Worm (Caenorhabditis elegans) whole organism, L4 larva: ENCODE measurements around the gene zip-6.
A peak's percentile ranks its signal among the peaks of the same experiment; 100 is the strongest.
"Not testable (repeated sequence)": the region's sequence is repeated elsewhere in the genome, so short reads cannot be mapped to it uniquely, and the experiment has no call there.

ENCODE experiments used
- aha-1 ChIP-seq: fragments of 150-350 bp; peaks from one replicate; lab custom pipeline; 2014; ENCODE audit warnings: missing biosample characterization, missing genetic modification characterization
- dve-1 ChIP-seq: sonication (generic microtip); optimal IDR thresholded peaks from 2 replicates; lab custom pipeline; 2017; ENCODE audit warnings: antibody characterized with exemption, mild to moderate bottlenecking, missing genetic modification characterization, missing compliant biosample characterization; ENCODE audit not compliant: insufficient read depth
- nhr-11 ChIP-seq: fragments of 150-350 bp; optimal IDR thresholded peaks from 2 replicates; lab custom pipeline; 2014; ENCODE audit warnings: missing biosample characterization, missing genetic modification characterization
- unc-130 ChIP-seq: sonication (generic microtip); optimal IDR thresholded peaks from 2 replicates; lab custom pipeline; 2016; ENCODE audit warnings: missing genetic modification reagents, missing genetic modification characterization, missing compliant biosample characterization
- unc-39 ChIP-seq: sonication (generic microtip); optimal IDR thresholded peaks from 2 replicates; lab custom pipeline; 2017; ENCODE audit warnings: missing biosample characterization, missing genetic modification characterization
- unc-62 ChIP-seq, 3 experiments: fragments of 150-350 bp in 1 of 3; sonication (generic microtip); optimal IDR thresholded peaks in 2 of 3; peaks in 1 of 3; 1 replicate in 1 of 3; 2 replicates in 2 of 3; lab custom pipeline; 2014 to 2017; ENCODE audit warnings: missing biosample characterization in 3 of 3, missing genetic modification characterization in 3 of 3, missing genetic modification reagents in 3 of 3, missing genotype in 1 of 3
- ztf-7 ChIP-seq: fragments of 150-350 bp; optimal IDR thresholded peaks from 2 replicates; lab custom pipeline; 2014; ENCODE audit warnings: missing biosample characterization, missing genetic modification characterization

- TF ChIP-seq ztf-7 (tag; lab: Kevin White, UChicago) (peak; percentile 67), unc-62 (GFP tag; optimal IDR thresholded peaks at IDR 0.05 in 1 of 2; lab: Kevin White, UChicago) (peak in 1 of 2 experiments; percentile 97), unc-130 (GFP tag; lab: Kevin White, UChicago) (peak; percentile 46), nhr-11 (tag; lab: Kevin White, UChicago) (peak; percentile 75), dve-1 (tag; lab: Kevin White, UChicago) (peak; percentile 92)
- not testable (repeated sequence) for TF ChIP-seq unc-62 (tag; optimal IDR thresholded peaks at IDR 0.05; lab: Kevin White, UChicago); unc-39 (tag; lab: Kevin White, UChicago); aha-1
Observed at ce11 chrIV:11179123-11179740, 38.7 kb downstream of the zip-6 start, which contains the start of gene cpt-2.
